Fruit fly (Drosophila melanogaster) S2 (cell line): ENCODE measurements around the gene CG34323.

Source experiments
- CG8478 ChIP-seq: fragments of >200 bp; optimal IDR thresholded peaks from 2 replicates; lab custom pipeline; 2018
- CTCF ChIP-seq, 2 experiments: fragments of >200 bp; optimal IDR thresholded peaks; 2 replicates each; lab custom pipeline; 2018

dm6 chrX:12119349-12119748 is 49.1 kb downstream of the CG34323 start:
- TF ChIP-seq CG8478 (lab: Kevin White, UChicago) (no peak), CTCF (optimal IDR thresholded peaks at IDR 0.05; lab: Kevin White, UChicago) (no peak)
